Worm (Caenorhabditis elegans): ENCODE results near the gene nduf-11.

Gene nduf-11

ce11 chrII:11307953-11308352, 37.5 kb downstream of the nduf-11 start:
- TF ChIP-seq ama-1 (optimal IDR thresholded peaks at IDR 0.05) (no peak), unc-62 (GFP tag; optimal IDR thresholded peaks at IDR 0.05) (no peak), nhr-237 (tag; optimal IDR thresholded peaks at IDR 0.05) (no peak)

DNA sequence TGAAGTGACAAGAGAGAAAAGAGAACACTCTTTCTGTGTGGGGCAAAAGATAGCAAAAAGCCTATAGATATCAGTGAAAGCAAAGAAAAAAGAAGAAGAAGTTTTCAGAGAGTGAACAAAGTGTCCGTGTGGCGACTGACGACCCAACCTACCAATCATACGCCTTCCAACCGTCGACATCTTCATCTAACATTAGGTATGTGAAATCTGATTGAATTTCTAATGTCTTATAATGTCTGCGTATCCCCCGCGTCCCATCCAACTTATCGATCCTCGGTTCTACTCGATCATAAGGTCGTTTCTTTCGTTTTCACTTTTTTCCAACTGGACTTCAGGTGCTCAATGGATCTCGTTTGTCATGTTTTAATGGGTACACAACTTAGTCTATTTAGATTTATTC, 38.1 kb downstream of the nduf-11 start:
- TF ChIP-seq nhr-43 (tag; optimal IDR thresholded peaks at IDR 0.05; ENCODE audit: poor library complexity, severe bottlenecking) (no peak), nfya-1 (tag; optimal IDR thresholded peaks at IDR 0.05; ENCODE audit: insufficient read depth) (peak; percentile 56), nhr-23 (tag; optimal IDR thresholded peaks at IDR 0.05) (peak; percentile 26), nhr-25 (tag; optimal IDR thresholded peaks at IDR 0.05) (peak; percentile 79)

ce11 chrII:11305627-11306449, 39.6 kb downstream of the nduf-11 start, which contains the start of gene rsf-1:
rsf-1 (plus strand) TSS chrII:11306399.
- peak; percentile 15 for TF ChIP-seq nhr-43 (tag; optimal IDR thresholded peaks at IDR 0.05; ENCODE audit: poor library complexity, severe bottlenecking)
- TF ChIP-seq eor-1 (tag; optimal IDR thresholded peaks at IDR 0.05): no peak
- no peak for TF ChIP-seq fos-1 (tag; optimal IDR thresholded peaks at IDR 0.05)
- no peak for TF ChIP-seq nhr-67 (tag; optimal IDR thresholded peaks at IDR 0.05)
- peak; percentile 29 for TF ChIP-seq hmg-11 (tag; optimal IDR thresholded peaks at IDR 0.05)
- TF ChIP-seq snpc-4 (tag; optimal IDR thresholded peaks at IDR 0.05): peak; percentile 34
- peak; percentile 15 for TF ChIP-seq elt-2 (tag; optimal IDR thresholded peaks at IDR 0.05)
- no peak for TF ChIP-seq elt-1 (tag; optimal IDR thresholded peaks at IDR 0.05)
- TF ChIP-seq lin-39 (tag; optimal IDR thresholded peaks at IDR 0.05): peak; percentile 44
- TF ChIP-seq pha-4 (tag; optimal IDR thresholded peaks at IDR 0.05): peak; percentile 76
- TF ChIP-seq aly-2 (tag; optimal IDR thresholded peaks at IDR 0.05): no peak
- peak; percentile 55 for TF ChIP-seq nfya-1 (tag; optimal IDR thresholded peaks at IDR 0.05; ENCODE audit: insufficient read depth)

- no peak for TF ChIP-seq ZK546.5 (tag; optimal IDR thresholded peaks at IDR 0.05)
These were observed 42.8 kb downstream of the nduf-11 start, which contains the start of gene samp-1 for ce11 chrII:11302591-11302990. samp-1 (plus strand) TSS chrII:11302891.

DNA sequence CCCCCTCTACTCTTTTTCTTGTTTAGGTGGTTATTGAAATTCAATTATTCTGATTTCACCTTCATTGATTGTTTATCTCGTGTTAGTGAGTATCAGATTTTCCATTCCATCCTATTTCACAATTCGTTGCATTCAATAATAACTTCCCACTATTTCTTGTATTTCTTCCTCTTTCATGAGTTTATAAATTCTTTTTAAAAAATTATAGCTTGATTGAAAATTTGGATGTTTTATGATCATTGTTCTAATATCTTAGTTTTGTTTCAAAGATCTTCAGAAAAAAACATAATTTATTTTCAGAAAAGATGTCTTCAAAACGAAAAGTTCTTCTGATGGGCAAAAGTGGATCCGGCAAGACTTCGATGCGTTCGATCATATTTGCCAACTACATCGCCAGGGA, 44.4 kb downstream of the nduf-11 start, which contains the start of gene raga-1:
Gene raga-1, plus strand, starts transcription at position 301 of the 400 bp plus-strand sequence.
- no peak for TF ChIP-seq sea-2 (GFP tag; optimal IDR thresholded peaks at IDR 0.05)
- TF ChIP-seq pqm-1 (tag; optimal IDR thresholded peaks at IDR 0.05): no peak
- no peak for TF ChIP-seq elt-2 (tag; optimal IDR thresholded peaks at IDR 0.05)
- TF ChIP-seq zag-1 (tag; optimal IDR thresholded peaks at IDR 0.05): no peak
- TF ChIP-seq R02D3.7 (tag; optimal IDR thresholded peaks at IDR 0.05): no peak
- TF ChIP-seq ztf-11 (tag; optimal IDR thresholded peaks at IDR 0.05): no peak
- TF ChIP-seq nhr-43 (tag; optimal IDR thresholded peaks at IDR 0.05; ENCODE audit: poor library complexity, severe bottlenecking): no peak
- TF ChIP-seq unc-39 (tag; optimal IDR thresholded peaks at IDR 0.05): no peak
- no peak for TF ChIP-seq daf-12 (tag; optimal IDR thresholded peaks at IDR 0.05)
- no peak for TF ChIP-seq aly-2 (tag; optimal IDR thresholded peaks at IDR 0.05)
- no peak for TF ChIP-seq ceh-9 (tag; optimal IDR thresholded peaks at IDR 0.05)
- no peak for TF ChIP-seq pha-4 (tag; optimal IDR thresholded peaks at IDR 0.05)
- no peak for TF ChIP-seq ama-1 (optimal IDR thresholded peaks at IDR 0.05)
- TF ChIP-seq nhr-76 (tag; optimal IDR thresholded peaks at IDR 0.05): no peak
- no peak for TF ChIP-seq fkh-10 (GFP tag; optimal IDR thresholded peaks at IDR 0.05)
- TF ChIP-seq nhr-77 (tag; optimal IDR thresholded peaks at IDR 0.05): no peak
- no peak for TF ChIP-seq ceh-28 (tag; optimal IDR thresholded peaks at IDR 0.05)

- TF ChIP-seq pha-4 (tag; optimal IDR thresholded peaks at IDR 0.05) (peak; percentile 3), nhr-43 (tag; optimal IDR thresholded peaks at IDR 0.05; ENCODE audit: poor library complexity, severe bottlenecking) (no peak), lin-39 (tag; optimal IDR thresholded peaks at IDR 0.05) (no peak), hmg-11 (tag; optimal IDR thresholded peaks at IDR 0.05) (peak; percentile 35), egl-5 (tag; optimal IDR thresholded peaks at IDR 0.05) (no peak), skn-1 (tag; optimal IDR thresholded peaks at IDR 0.05) (no peak), nhr-67 (tag; optimal IDR thresholded peaks at IDR 0.05) (no peak), sea-2 (GFP tag; optimal IDR thresholded peaks at IDR 0.05) (no peak), unc-62 (GFP tag; optimal IDR thresholded peaks at IDR 0.05) (no peak), mml-1 (tag; optimal IDR thresholded peaks at IDR 0.05) (no peak), elt-2 (tag; optimal IDR thresholded peaks at IDR 0.05) (peak; percentile 6), elt-1 (tag; optimal IDR thresholded peaks at IDR 0.05) (no peak), snpc-4 (tag; optimal IDR thresholded peaks at IDR 0.05) (no peak), ceh-28 (tag; optimal IDR thresholded peaks at IDR 0.05) (no peak), fkh-10 (GFP tag; optimal IDR thresholded peaks at IDR 0.05) (no peak), tbx-2 (tag; optimal IDR thresholded peaks at IDR 0.05) (no peak), nhr-23 (tag; optimal IDR thresholded peaks at IDR 0.05) (no peak)
These were observed 48.1 kb downstream of the nduf-11 start, which contains the start of gene saps-1 for ce11 chrII:11297217-11297738. saps-1 (plus strand) TSS chrII:11297688.
